Worm (Caenorhabditis elegans): ENCODE data around the gene srj-49.

The srj-49 gene

ce11 chrV:2826815-2827214, 21.3 kb downstream of the srj-49 start, which contains the start of gene T03D3.5:
Gene T03D3.5 (minus strand): TSS chrV:2826835.
- TF ChIP-seq hmg-1.2 (GFP tag; IDR thresholded peaks at IDR 0.05) (peak; percentile 98), ceh-91 (GFP tag; IDR thresholded peaks at IDR 0.05) (no peak)

DNA sequence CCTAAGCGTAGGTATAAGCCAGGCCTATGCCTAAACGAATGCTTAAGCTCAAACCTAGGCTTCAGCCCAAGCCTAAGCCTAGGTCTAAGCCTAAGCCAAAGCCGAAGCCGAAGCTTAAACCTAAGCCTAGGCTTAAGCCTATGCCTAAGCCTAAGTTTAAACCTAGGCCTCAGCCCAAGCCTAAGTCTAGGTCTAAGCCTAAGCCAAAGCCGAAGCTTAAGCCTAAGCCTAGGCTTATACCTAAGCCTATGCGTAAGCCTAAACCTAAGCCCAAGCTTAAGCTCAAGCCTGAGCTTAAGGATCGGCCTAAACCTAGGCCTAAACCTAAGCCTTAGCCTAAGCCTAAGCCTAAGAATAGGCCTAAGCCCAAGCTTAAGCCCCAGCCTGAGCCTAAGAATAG, 22.2 kb downstream of the srj-49 start:
- TF ChIP-seq Y53F4B.3 (GFP tag; IDR thresholded peaks at IDR 0.05) = no peak
- no peak for TF ChIP-seq ceh-58 (GFP tag; IDR thresholded peaks at IDR 0.05)
- TF ChIP-seq F49E8.2 (tag; optimal IDR thresholded peaks at IDR 0.05; ENCODE audit: insufficient read depth) = no peak
- no peak for TF ChIP-seq ztf-28 (GFP tag; IDR thresholded peaks at IDR 0.05)
- no peak for TF ChIP-seq snpc-1.1 (tag; optimal IDR thresholded peaks at IDR 0.05; ENCODE audit: insufficient read depth)
- no peak for TF ChIP-seq let-526 (GFP tag; IDR thresholded peaks at IDR 0.05)
- no peak for TF ChIP-seq cebp-1 (GFP tag; IDR thresholded peaks at IDR 0.05)
- no peak for TF ChIP-seq cebp-1 (tag; optimal IDR thresholded peaks at IDR 0.05)
- TF ChIP-seq unc-62 (GFP tag; optimal IDR thresholded peaks at IDR 0.05) = no peak
- no peak for TF ChIP-seq egl-44 (GFP tag; IDR thresholded peaks at IDR 0.05)
- TF ChIP-seq dpff-1 (tag; optimal IDR thresholded peaks at IDR 0.05) = no peak
- TF ChIP-seq B0035.1 (tag; optimal IDR thresholded peaks at IDR 0.05) = no peak

ce11 chrV:2821618-2822272, 26.4 kb downstream of the srj-49 start, which contains the start of gene srh-36:
Gene srh-36 (minus strand): TSS chrV:2821668.
- peak; percentile 81 for TF ChIP-seq zfh-2 (GFP tag; conservative IDR thresholded peaks at IDR 0.05)
- no peak for TF ChIP-seq F33H1.4 (GFP tag; IDR thresholded peaks at IDR 0.05)
- 0 out of 2 replicates have a peak, but pooled peaks have one; percentile 56 for TF ChIP-seq ztf-28 (GFP tag; IDR thresholded peaks at IDR 0.05)
- TF ChIP-seq ZK185.1 (tag; optimal IDR thresholded peaks at IDR 0.05; ENCODE audit: poor library complexity, severe bottlenecking) = no peak
- no peak for TF ChIP-seq snpc-4 (GFP tag; optimal IDR thresholded peaks at IDR 0.05)
- peak in 1 of 4 experiments; percentile 53 for TF ChIP-seq snpc-4 (tag; optimal IDR thresholded peaks at IDR 0.05)
- peak; percentile 53; the same call in 1 of the 2 replicates for TF ChIP-seq nfyb-1 (GFP tag; IDR thresholded peaks at IDR 0.05)

DNA sequence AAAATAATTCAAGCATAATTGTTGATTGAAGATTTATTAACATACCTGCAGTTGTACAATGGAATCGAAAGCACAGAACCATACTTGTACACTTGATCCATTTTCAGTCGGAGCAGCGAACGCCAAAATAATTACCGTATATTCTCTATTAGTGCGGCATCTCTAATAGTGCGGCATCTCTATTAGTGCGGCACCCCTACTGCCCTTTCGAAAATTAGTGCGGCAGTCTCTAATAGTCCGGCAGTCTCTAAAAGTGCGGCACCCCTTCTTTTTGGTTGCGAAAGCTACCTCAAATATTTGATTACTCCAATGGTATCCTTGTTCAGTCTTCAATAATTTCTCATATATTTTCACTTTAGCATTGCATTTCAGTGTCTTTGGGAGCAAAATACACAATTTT, 30.0 kb downstream of the srj-49 start, which contains the start of gene srt-34:
TSS of gene srt-34 (minus strand) at position 101 of the 400 bp plus-strand sequence.
- TF ChIP-seq B0035.1 (tag; optimal IDR thresholded peaks at IDR 0.05) (no peak), ets-4 (GFP tag; optimal IDR thresholded peaks at IDR 0.05) (no peak)

- TF ChIP-seq xnd-1 (tag; optimal IDR thresholded peaks at IDR 0.05) = no peak
- TF ChIP-seq aptf-2 (GFP tag; conservative IDR thresholded peaks at IDR 0.05) = no peak
- no peak for TF ChIP-seq rec-8 (tag; optimal IDR thresholded peaks at IDR 0.05)
- no peak for TF ChIP-seq attf-6 (GFP tag; IDR thresholded peaks at IDR 0.05)
- TF ChIP-seq pbrm-1 (GFP tag; IDR thresholded peaks at IDR 0.05) = no peak
- TF ChIP-seq dox-1 (GFP tag; IDR thresholded peaks at IDR 0.05) = no peak
- no peak for TF ChIP-seq ztf-26 (tag; optimal IDR thresholded peaks at IDR 0.05)
- no peak for TF ChIP-seq K12H6.12 (tag; optimal IDR thresholded peaks at IDR 0.05)
- TF ChIP-seq nhr-80 (tag; optimal IDR thresholded peaks at IDR 0.05) = no peak
- TF ChIP-seq athp-1 (tag; optimal IDR thresholded peaks at IDR 0.05) = no peak
- no peak for TF ChIP-seq B0035.1 (tag; optimal IDR thresholded peaks at IDR 0.05)
- TF ChIP-seq madf-8 (GFP tag; conservative IDR thresholded peaks at IDR 0.05) = no peak
- TF ChIP-seq F22D6.2 (tag; optimal IDR thresholded peaks at IDR 0.05) = no peak
- no peak for TF ChIP-seq F23B12.7 (tag; optimal IDR thresholded peaks at IDR 0.05; ENCODE audit: insufficient read depth)
- no peak for TF ChIP-seq lin-35 (GFP tag; optimal IDR thresholded peaks at IDR 0.05)
Measured at ce11 chrV:2815956-2816355, 32.2 kb downstream of the srj-49 start, which contains the start of gene F54E2.5. Gene F54E2.5 (minus strand): TSS chrV:2816056.
